Fruit fly (Drosophila melanogaster) whole organism, embryonic: ENCODE data around the gene ND-39.
A peak's percentile ranks its signal among the peaks of the same experiment; 100 is the strongest.
"Not testable (repeated sequence)": the region's sequence is repeated elsewhere in the genome, so short reads cannot be mapped to it uniquely, and the experiment has no call there.

Source experiments
- CG10979 ChIP-seq: fragments of 200-800 bp; sonication (Bioruptor generic); optimal IDR thresholded peaks from 2 replicates; lab custom pipeline; 2018; ENCODE audit warnings: missing biosample characterization, mild to moderate bottlenecking, missing genetic modification characterization, moderate library complexity
- CG11085 ChIP-seq: fragments of 200-800 bp; sonication (Bioruptor generic); IDR thresholded peaks from 2 replicates; pipeline ENCODE4 v1.3.6; 2022; ENCODE audit warnings: missing biosample characterization, missing genetic modification characterization
- CG11560 ChIP-seq: fragments of 200-800 bp; sonication (Bioruptor generic); IDR thresholded peaks from 3 replicates; pipeline ENCODE4 v1.3.6; 2022; ENCODE audit warnings: missing biosample characterization, missing genetic modification characterization
- CG12299 ChIP-seq: fragments of 200-800 bp; sonication (Bioruptor generic); optimal IDR thresholded peaks from 2 replicates; lab custom pipeline; 2018; ENCODE audit warnings: missing biosample characterization, mild to moderate bottlenecking, missing genetic modification characterization
- CG14050 ChIP-seq: fragments of 200-800 bp; sonication (Bioruptor generic); IDR thresholded peaks from 3 replicates; pipeline ENCODE4 v1.3.6; 2022; ENCODE audit warnings: missing biosample characterization, missing genetic modification characterization
- CG14860 ChIP-seq: fragments of 200-800 bp; sonication (Bioruptor generic); IDR thresholded peaks from 3 replicates; pipeline ENCODE4 v1.3.6; 2022; ENCODE audit warnings: missing biosample characterization, missing genetic modification characterization; ENCODE audit not compliant: partially characterized antibody
- CG15601 ChIP-seq: fragments of 200-800 bp; sonication (Bioruptor generic); optimal IDR thresholded peaks from 3 replicates; lab custom pipeline; 2019; ENCODE audit warnings: missing biosample characterization, mild to moderate bottlenecking, missing genetic modification characterization, moderate library complexity
- CG1602 ChIP-seq: fragments of 200-800 bp; sonication (Bioruptor generic); optimal IDR thresholded peaks from 3 replicates; lab custom pipeline; 2016; ENCODE audit warnings: missing biosample characterization, missing genetic modification characterization
- CG16813 ChIP-seq: fragments of 200-800 bp; sonication (Bioruptor generic); IDR thresholded peaks from 3 replicates; pipeline ENCODE4 v1.3.6; 2022; ENCODE audit warnings: missing biosample characterization, missing genetic modification characterization; ENCODE audit not compliant: partially characterized antibody
- CG2202 ChIP-seq: fragments of 200-800 bp; sonication (Bioruptor generic); optimal IDR thresholded peaks from 2 replicates; lab custom pipeline; 2018; ENCODE audit warnings: missing biosample characterization, mild to moderate bottlenecking, missing genetic modification characterization
- CG3065 ChIP-seq: fragments of 200-800 bp; sonication (Bioruptor generic); optimal IDR thresholded peaks from 2 replicates; lab custom pipeline; 2016; ENCODE audit warnings: missing biosample characterization, missing genetic modification characterization
- CG3163 ChIP-seq: fragments of 200-800 bp; sonication (Bioruptor generic); optimal IDR thresholded peaks from 3 replicates; lab custom pipeline; 2016; ENCODE audit warnings: missing biosample characterization, missing genetic modification characterization
- CG4360 ChIP-seq: fragments of 200-800 bp; sonication (Bioruptor generic); IDR thresholded peaks from 2 replicates; pipeline ENCODE4 v1.3.6; 2022; ENCODE audit warnings: missing biosample characterization, missing genetic modification characterization
- CG4820 ChIP-seq: fragments of 200-800 bp; sonication (Bioruptor generic); optimal IDR thresholded peaks from 3 replicates; lab custom pipeline; 2016; ENCODE audit warnings: missing biosample characterization, missing genetic modification characterization
- CG4854 ChIP-seq: fragments of 200-800 bp; sonication (Bioruptor generic); optimal IDR thresholded peaks from 2 replicates; lab custom pipeline; 2016; ENCODE audit warnings: missing biosample characterization, missing genetic modification characterization, inconsistent platforms
- CG6683 ChIP-seq: fragments of 200-800 bp; sonication (Bioruptor generic); optimal IDR thresholded peaks from 2 replicates; lab custom pipeline; 2017; ENCODE audit warnings: missing biosample characterization, mild to moderate bottlenecking, missing genetic modification characterization, missing genetic modification reagents
- CG6791 ChIP-seq: fragments of 200-800 bp; sonication (Bioruptor generic); IDR thresholded peaks from 3 replicates; pipeline ENCODE4 v1.3.6; 2022; ENCODE audit warnings: missing biosample characterization, missing genetic modification characterization; ENCODE audit not compliant: partially characterized antibody
- CTCF ChIP-seq: fragments of 200-800 bp; sonication (Bioruptor generic); optimal IDR thresholded peaks from 2 replicates; lab custom pipeline; 2017; ENCODE audit warnings: missing biosample characterization, mild to moderate bottlenecking, missing genetic modification characterization, moderate library complexity
- CoRest ChIP-seq: fragments of 200-800 bp; sonication (Bioruptor generic); optimal IDR thresholded peaks from 3 replicates; lab custom pipeline; 2018; ENCODE audit warnings: missing biosample characterization, mild to moderate bottlenecking, missing genetic modification characterization, moderate library complexity
- D ChIP-seq, 2 experiments: fragments of 200-800 bp in 1 of 2; fragments of >200 bp in 1 of 2; sonication (Bioruptor generic) in 1 of 2; optimal IDR thresholded peaks; 2 replicates in 1 of 2; 3 replicates in 1 of 2; lab custom pipeline; 2017; ENCODE audit warnings: mild to moderate bottlenecking in 1 of 2, missing biosample characterization in 1 of 2, missing genetic modification characterization in 1 of 2, missing genetic modification reagents in 1 of 2
- Dll ChIP-seq: fragments of 200-800 bp; sonication (Bioruptor generic); IDR thresholded peaks from 4 replicates; pipeline ENCODE4 v1.3.6; 2022; ENCODE audit warnings: missing biosample characterization, missing genetic modification characterization; ENCODE audit not compliant: partially characterized antibody
- Drgx ChIP-seq: fragments of 200-800 bp; sonication (Bioruptor generic); IDR thresholded peaks from 2 replicates; pipeline ENCODE4 v1.3.6; 2022; ENCODE audit warnings: missing biosample characterization, missing genetic modification characterization
- Ets65A ChIP-seq: fragments of 200-800 bp; sonication (Bioruptor generic); peaks from one replicate; lab custom pipeline; 2016; ENCODE audit warnings: missing biosample characterization, missing genetic modification characterization
- HLH4C ChIP-seq: fragments of 200-800 bp; sonication (Bioruptor generic); IDR thresholded peaks from 3 replicates; pipeline ENCODE4 v1.3.6; 2022; ENCODE audit warnings: missing biosample characterization, missing genetic modification characterization; ENCODE audit not compliant: partially characterized antibody
- MESR4 ChIP-seq: fragments of 200-800 bp; sonication (Bioruptor generic); optimal IDR thresholded peaks from 2 replicates; lab custom pipeline; 2018; ENCODE audit warnings: missing biosample characterization, mild to moderate bottlenecking, missing genetic modification characterization, moderate library complexity
- Mes4 ChIP-seq: fragments of 200-800 bp; sonication (Bioruptor generic); optimal IDR thresholded peaks from 2 replicates; lab custom pipeline; 2016; ENCODE audit warnings: missing biosample characterization, missing genetic modification characterization
- NK7.1 ChIP-seq: fragments of 200-800 bp; sonication (Bioruptor generic); optimal IDR thresholded peaks from 3 replicates; lab custom pipeline; 2016; ENCODE audit warnings: missing biosample characterization, missing genetic modification characterization
- Six4 ChIP-seq: fragments of 200-800 bp; sonication (Bioruptor generic); optimal IDR thresholded peaks from 2 replicates; lab custom pipeline; 2016; ENCODE audit warnings: missing biosample characterization, missing genetic modification characterization
- amos ChIP-seq: fragments of 200-800 bp; sonication (Bioruptor generic); IDR thresholded peaks from 2 replicates; pipeline ENCODE4 v1.3.6; 2022; ENCODE audit warnings: missing biosample characterization, missing genetic modification characterization; ENCODE audit not compliant: partially characterized antibody
- ash1 ChIP-seq: fragments of 200-800 bp; sonication (Bioruptor generic); optimal IDR thresholded peaks from 2 replicates; lab custom pipeline; 2018; ENCODE audit warnings: missing biosample characterization, mild to moderate bottlenecking, missing genetic modification characterization
- ato ChIP-seq: fragments of 200-800 bp; sonication (Bioruptor generic); IDR thresholded peaks from 2 replicates; pipeline ENCODE4 v1.3.6; 2022; ENCODE audit warnings: missing biosample characterization, missing genetic modification characterization; ENCODE audit not compliant: partially characterized antibody
- cato ChIP-seq: fragments of 200-800 bp; sonication (Bioruptor generic); optimal IDR thresholded peaks from 2 replicates; lab custom pipeline; 2016; ENCODE audit warnings: missing biosample characterization, missing genetic modification characterization, borderline replicate concordance
- chm ChIP-seq: fragments of 200-800 bp; sonication (Bioruptor generic); IDR thresholded peaks from 2 replicates; pipeline ENCODE4 v1.3.6; 2022; ENCODE audit warnings: missing biosample characterization, missing genetic modification characterization
- crc ChIP-seq: fragments of 200-800 bp; sonication (Bioruptor generic); optimal IDR thresholded peaks from 2 replicates; lab custom pipeline; 2016; ENCODE audit warnings: missing biosample characterization, missing genetic modification characterization
- ems ChIP-seq: fragments of 200-800 bp; sonication (Bioruptor generic); optimal IDR thresholded peaks from 3 replicates; lab custom pipeline; 2016; ENCODE audit warnings: missing biosample characterization, missing genetic modification characterization
- gt ChIP-seq: fragments of 200-800 bp; sonication (Bioruptor generic); IDR thresholded peaks from 2 replicates; pipeline ENCODE4 v1.3.6; 2022; ENCODE audit warnings: missing biosample characterization, missing genetic modification characterization
- inv ChIP-seq: fragments of 200-800 bp; sonication (Bioruptor generic); IDR thresholded peaks from 2 replicates; pipeline ENCODE4 v1.3.6; 2022; ENCODE audit warnings: missing biosample characterization, missing genetic modification characterization; ENCODE audit not compliant: partially characterized antibody
- jumu ChIP-seq: fragments of 200-800 bp; sonication (Bioruptor generic); optimal IDR thresholded peaks from 3 replicates; lab custom pipeline; 2016; ENCODE audit warnings: missing biosample characterization, missing genetic modification characterization
- mld ChIP-seq: fragments of 200-800 bp; sonication (Bioruptor generic); IDR thresholded peaks from 3 replicates; pipeline ENCODE4 v1.3.6; 2022; ENCODE audit warnings: missing biosample characterization, missing genetic modification characterization; ENCODE audit not compliant: partially characterized antibody
- nerfin-2 ChIP-seq: fragments of 200-800 bp; sonication (Bioruptor generic); IDR thresholded peaks from 2 replicates; pipeline ENCODE4 v1.3.6; 2022; ENCODE audit warnings: missing biosample characterization, missing genetic modification characterization; ENCODE audit not compliant: partially characterized antibody
- onecut ChIP-seq: fragments of 200-800 bp; sonication (Bioruptor generic); IDR thresholded peaks from 2 replicates; pipeline ENCODE4 v1.3.6; 2022; ENCODE audit warnings: missing biosample characterization, missing genetic modification characterization
- psq ChIP-seq: fragments of 200-800 bp; sonication (Bioruptor generic); optimal IDR thresholded peaks from 2 replicates; lab custom pipeline; 2017; ENCODE audit warnings: missing biosample characterization, missing genetic modification characterization
- tna ChIP-seq: fragments of 200-800 bp; sonication (Bioruptor generic); IDR thresholded peaks from 2 replicates; pipeline ENCODE4 v1.3.6; 2022; ENCODE audit warnings: missing biosample characterization, missing genetic modification characterization; ENCODE audit not compliant: partially characterized antibody
- vnd ChIP-seq: fragments of 200-800 bp; sonication (Bioruptor generic); IDR thresholded peaks from 3 replicates; pipeline ENCODE4 v1.3.6; 2022; ENCODE audit warnings: missing biosample characterization, missing genetic modification characterization; ENCODE audit not compliant: partially characterized antibody
- vvl ChIP-seq: fragments of 200-800 bp; sonication (Bioruptor generic); IDR thresholded peaks from 2 replicates; pipeline ENCODE4 v1.3.6; 2022; ENCODE audit warnings: missing biosample characterization, missing genetic modification characterization
- wek ChIP-seq: fragments of 200-800 bp; sonication (Bioruptor generic); optimal IDR thresholded peaks from 3 replicates; lab custom pipeline; 2018; ENCODE audit warnings: missing biosample characterization, mild to moderate bottlenecking, missing genetic modification characterization, moderate library complexity

ND-39 gene

DNA sequence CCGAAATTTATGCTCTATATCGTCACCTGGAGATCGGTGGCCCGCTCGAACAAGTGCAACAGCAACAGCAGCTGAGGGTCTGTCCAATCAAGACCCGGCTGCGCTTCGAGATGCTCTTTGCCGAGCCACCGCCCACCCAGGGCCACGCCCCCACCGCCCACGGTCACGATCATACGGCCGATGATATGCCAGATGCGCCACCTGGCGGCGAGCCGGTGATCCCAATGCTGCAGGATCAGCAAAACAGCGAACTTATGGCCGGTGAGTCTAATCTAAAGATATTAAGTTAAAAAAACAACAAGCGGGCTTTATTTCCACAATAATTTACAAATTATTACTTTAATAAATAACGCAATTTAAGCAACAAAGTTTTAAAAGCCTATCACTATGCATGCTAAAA, 6.3 kb downstream of the ND-39 start (continued):
- TF ChIP-seq wek (GFP tag; lab: Kevin White, UChicago): no peak
- TF ChIP-seq amos (GFP tag; lab: Robert Waterston, UW): 0 out of 2 replicates have a peak, but pooled peaks have one; percentile 19
- TF ChIP-seq CG3065: peak; percentile 60
- TF ChIP-seq CG11085 (GFP tag; lab: Robert Waterston, UW): no peak
- TF ChIP-seq CG10979: peak; percentile 80
- 0 out of 3 replicates have a peak, but pooled peaks have one; percentile 24 for TF ChIP-seq CG6791

- not testable (repeated sequence) for TF ChIP-seq vvl (GFP tag; lab: Robert Waterston, UW); cato (GFP tag; lab: Kevin White, UChicago); onecut (GFP tag; lab: Robert Waterston, UW)
- TF ChIP-seq, all 482 proteins: peak for 0; not testable (repeated sequence) for 482
These were observed 7.7 kb downstream of the ND-39 start, which contains the start of gene CG18281 for dm6 chr3L:20499536-20499935. Gene CG18281, plus strand, starts transcription at chr3L:20499836.

DNA sequence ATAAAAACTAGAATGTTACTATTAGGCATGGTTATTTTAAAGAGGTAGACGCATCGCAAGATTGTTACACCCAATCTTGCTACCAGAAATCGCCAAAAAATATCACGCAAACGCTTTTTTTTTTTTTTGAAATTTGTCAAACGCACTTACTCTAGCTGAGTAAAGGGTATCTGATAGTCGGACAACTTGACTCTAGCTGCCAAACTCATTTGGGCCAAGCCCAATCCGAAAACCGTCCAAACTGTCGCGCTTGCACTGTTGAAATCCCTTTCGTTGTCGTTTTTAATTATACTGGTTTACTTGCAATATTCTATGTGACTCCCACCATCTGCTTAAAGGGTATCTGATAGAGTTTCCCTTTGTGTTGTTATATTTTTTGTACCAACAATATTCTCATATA, 11.4 kb downstream of the ND-39 start:
- TF ChIP-seq gt (no peak), MESR4 (no peak), CG14860 (GFP tag; lab: Robert Waterston, UW) (peak; percentile 58; the same call in 2 of the 3 replicates), vnd (GFP tag; lab: Robert Waterston, UW) (0 out of 3 replicates have a peak, but pooled peaks have one; percentile 36), Dll (GFP tag; lab: Robert Waterston, UW) (0 out of 4 replicates have a peak, but pooled peaks have one; percentile 24), CG4820 (GFP tag; lab: Kevin White, UChicago) (no peak), inv (GFP tag; lab: Robert Waterston, UW) (peak; percentile 25; the same call in 1 of the 2 replicates), NK7.1 (GFP tag; lab: Kevin White, UChicago) (no peak), CG15601 (tag; lab: Kevin White, UChicago) (no peak), jumu (GFP tag; lab: Kevin White, UChicago) (no peak), crc (GFP tag; lab: Kevin White, UChicago) (no peak), CG11560 (tag; lab: Robert Waterston, UW) (no peak), Mes4 (no peak), nerfin-2 (GFP tag; lab: Robert Waterston, UW) (peak; percentile 54), ash1 (GFP tag; lab: Kevin White, UChicago) (no peak), D (optimal IDR thresholded peaks at IDR 0.05; lab: Kevin White, UChicago) (no peak), D (GFP tag; optimal IDR thresholded peaks at IDR 0.05; lab: Kevin White, UChicago) (no peak), CG3163 (GFP tag; lab: Kevin White, UChicago) (no peak), CG12299 (tag; lab: Kevin White, UChicago) (no peak), CoRest (tag; lab: Kevin White, UChicago) (no peak), HLH4C (peak; percentile 62; the same call in 2 of the 3 replicates), Ets65A (GFP tag; lab: Kevin White, UChicago) (peak; percentile 52), CG1602 (GFP tag; lab: Kevin White, UChicago) (no peak), CG4854 (GFP tag; lab: Kevin White, UChicago) (no peak), chm (GFP tag; lab: Robert Waterston, UW) (no peak), tna (GFP tag; lab: Robert Waterston, UW) (peak; percentile 50; the same call in 1 of the 2 replicates), CG2202 (tag; lab: Kevin White, UChicago) (no peak), Six4 (GFP tag; lab: Kevin White, UChicago) (no peak), CG14050 (GFP tag; lab: Robert Waterston, UW) (no peak), ems (GFP tag; lab: Kevin White, UChicago) (no peak), CG4360 (GFP tag; lab: Robert Waterston, UW) (no peak), psq (GFP tag; lab: Kevin White, UChicago) (no peak), Drgx (no peak), ato (GFP tag; lab: Robert Waterston, UW) (no peak), CG6791 (peak; percentile 54; the same call in 2 of the 3 replicates), mld (GFP tag; lab: Robert Waterston, UW) (0 out of 3 replicates have a peak, but pooled peaks have one; percentile 35), CG16813 (peak; percentile 78), CTCF (GFP tag; lab: Kevin White, UChicago) (no peak), CG6683 (GFP tag; lab: Kevin White, UChicago) (no peak)
